Fruit fly (Drosophila melanogaster) whole organism, embryonic: ENCODE results near the gene CG5674.

Experiments used
- Atf6 ChIP-seq: fragments of 200-800 bp; sonication (Bioruptor generic); IDR thresholded peaks from 2 replicates; pipeline ENCODE4 v1.3.6; 2022; ENCODE audit warnings: missing biosample characterization, missing genetic modification characterization
- CG10147 ChIP-seq: fragments of 200-800 bp; sonication (Bioruptor generic); optimal IDR thresholded peaks from 2 replicates; lab custom pipeline; 2019; ENCODE audit warnings: missing biosample characterization, mild to moderate bottlenecking, missing genetic modification characterization, moderate library complexity
- CG11247 ChIP-seq: fragments of 200-800 bp; sonication (Bioruptor generic); IDR thresholded peaks from 2 replicates; pipeline ENCODE4 v1.3.6; 2022; ENCODE audit warnings: missing biosample characterization, missing genetic modification characterization
- CG11696 ChIP-seq: fragments of 200-800 bp; sonication (Bioruptor generic); IDR thresholded peaks from 2 replicates; pipeline ENCODE4 v1.3.6; 2022; ENCODE audit warnings: missing biosample characterization, missing genetic modification characterization
- CG12071 ChIP-seq: fragments of 200-800 bp; sonication (Bioruptor generic); optimal IDR thresholded peaks from 3 replicates; lab custom pipeline; 2018; ENCODE audit warnings: missing biosample characterization, mild to moderate bottlenecking, missing genetic modification characterization
- CG12219 ChIP-seq: fragments of 200-800 bp; sonication (Bioruptor generic); optimal IDR thresholded peaks from 3 replicates; lab custom pipeline; 2018; ENCODE audit warnings: missing biosample characterization, mild to moderate bottlenecking, missing genetic modification characterization
- CG12236 ChIP-seq: fragments of 200-800 bp; sonication (Bioruptor generic); optimal IDR thresholded peaks from 2 replicates; lab custom pipeline; 2016; ENCODE audit warnings: missing biosample characterization, missing genetic modification characterization
- CG14860 ChIP-seq: fragments of 200-800 bp; sonication (Bioruptor generic); IDR thresholded peaks from 3 replicates; pipeline ENCODE4 v1.3.6; 2022; ENCODE audit warnings: missing biosample characterization, missing genetic modification characterization; ENCODE audit not compliant: partially characterized antibody
- CG15514 ChIP-seq: fragments of 200-800 bp; sonication (Bioruptor generic); optimal IDR thresholded peaks from 3 replicates; lab custom pipeline; 2017; ENCODE audit warnings: missing biosample characterization, missing genetic modification characterization, mild to moderate bottlenecking, moderate library complexity, missing genetic modification reagents
- CG16813 ChIP-seq: fragments of 200-800 bp; sonication (Bioruptor generic); IDR thresholded peaks from 3 replicates; pipeline ENCODE4 v1.3.6; 2022; ENCODE audit warnings: missing biosample characterization, missing genetic modification characterization; ENCODE audit not compliant: partially characterized antibody
- CG17328 ChIP-seq: fragments of 200-800 bp; sonication (Bioruptor generic); IDR thresholded peaks from 2 replicates; pipeline ENCODE4 v1.3.6; 2022; ENCODE audit warnings: missing biosample characterization, missing genetic modification characterization
- CG2678 ChIP-seq: fragments of 200-800 bp; sonication (Bioruptor generic); optimal IDR thresholded peaks from 3 replicates; lab custom pipeline; 2019; ENCODE audit warnings: missing biosample characterization, mild to moderate bottlenecking, missing genetic modification characterization, moderate library complexity
- CG31388 ChIP-seq: fragments of 200-800 bp; sonication (Bioruptor generic); optimal IDR thresholded peaks from 2 replicates; lab custom pipeline; 2016; ENCODE audit warnings: missing biosample characterization, missing genetic modification characterization
- CG32772 ChIP-seq: fragments of 200-800 bp; sonication (Bioruptor generic); IDR thresholded peaks from 2 replicates; pipeline ENCODE4 v1.3.6; 2022; ENCODE audit warnings: missing biosample characterization, missing genetic modification characterization
- CG34376 ChIP-seq: fragments of 200-800 bp; sonication (Bioruptor generic); optimal IDR thresholded peaks from 2 replicates; lab custom pipeline; 2018; ENCODE audit warnings: missing biosample characterization, mild to moderate bottlenecking, missing genetic modification characterization
- CG4282 ChIP-seq: fragments of 200-800 bp; sonication (Bioruptor generic); optimal IDR thresholded peaks from 2 replicates; lab custom pipeline; 2016; ENCODE audit warnings: missing biosample characterization, missing genetic modification characterization
- CG4820 ChIP-seq: fragments of 200-800 bp; sonication (Bioruptor generic); optimal IDR thresholded peaks from 3 replicates; lab custom pipeline; 2016; ENCODE audit warnings: missing biosample characterization, missing genetic modification characterization
- CG6654 ChIP-seq: fragments of 200-800 bp; sonication (Bioruptor generic); optimal IDR thresholded peaks from 2 replicates; lab custom pipeline; 2017; ENCODE audit warnings: missing biosample characterization, mild to moderate bottlenecking, missing genetic modification characterization
- CG7745 ChIP-seq: fragments of 200-800 bp; sonication (Bioruptor generic); optimal IDR thresholded peaks from 2 replicates; lab custom pipeline; 2018; ENCODE audit warnings: missing biosample characterization, mild to moderate bottlenecking, missing genetic modification characterization, moderate library complexity
- CG7987 ChIP-seq: fragments of 200-800 bp; sonication (Bioruptor generic); optimal IDR thresholded peaks from 2 replicates; lab custom pipeline; 2018; ENCODE audit warnings: missing biosample characterization, mild to moderate bottlenecking, missing genetic modification characterization, moderate library complexity
- D ChIP-seq, 2 experiments: fragments of 200-800 bp in 1 of 2; fragments of >200 bp in 1 of 2; sonication (Bioruptor generic) in 1 of 2; optimal IDR thresholded peaks; 2 replicates in 1 of 2; 3 replicates in 1 of 2; lab custom pipeline; 2017; ENCODE audit warnings: mild to moderate bottlenecking in 1 of 2, missing biosample characterization in 1 of 2, missing genetic modification characterization in 1 of 2, missing genetic modification reagents in 1 of 2
- Deaf1 ChIP-seq: fragments of 200-800 bp; optimal IDR thresholded peaks from 3 replicates; lab custom pipeline; 2019; ENCODE audit warnings: missing biosample characterization, mild to moderate bottlenecking, missing genetic modification characterization, moderate library complexity
- Doc3 ChIP-seq: fragments of 200-800 bp; sonication (Bioruptor generic); IDR thresholded peaks from 3 replicates; pipeline ENCODE4 v1.3.6; 2022; ENCODE audit warnings: missing biosample characterization, missing genetic modification characterization; ENCODE audit not compliant: partially characterized antibody
- Gug ChIP-seq: fragments of 200-800 bp; sonication (Bioruptor generic); IDR thresholded peaks from 4 replicates; pipeline ENCODE4 v1.3.6; 2022; ENCODE audit warnings: missing biosample characterization, missing genetic modification characterization
- Hey ChIP-seq: fragments of 200-800 bp; sonication (Bioruptor generic); optimal IDR thresholded peaks from 3 replicates; lab custom pipeline; 2018; ENCODE audit warnings: missing biosample characterization, mild to moderate bottlenecking, missing genetic modification characterization
- Hmx ChIP-seq: fragments of 200-800 bp; sonication (Bioruptor generic); optimal IDR thresholded peaks from 2 replicates; lab custom pipeline; 2016; ENCODE audit warnings: missing biosample characterization, missing genetic modification characterization
- Jarid2 ChIP-seq: fragments of 200-800 bp; sonication (Bioruptor generic); optimal IDR thresholded peaks from 3 replicates; lab custom pipeline; 2017; ENCODE audit warnings: mild to moderate bottlenecking, missing biosample characterization, missing genetic modification reagents, missing genetic modification characterization
- Mad ChIP-seq: fragments of 200-800 bp; sonication (Bioruptor generic); optimal IDR thresholded peaks from 2 replicates; lab custom pipeline; 2016; ENCODE audit warnings: missing biosample characterization, missing genetic modification characterization
- Optix ChIP-seq: fragments of 200-800 bp; sonication (Bioruptor generic); IDR thresholded peaks from 3 replicates; pipeline ENCODE4 v1.3.6; 2022; ENCODE audit warnings: missing biosample characterization, missing genetic modification characterization
- Sry-β ChIP-seq: fragments of 200-800 bp; sonication (Bioruptor generic); optimal IDR thresholded peaks from 2 replicates; lab custom pipeline; 2018; ENCODE audit warnings: missing biosample characterization, mild to moderate bottlenecking, missing genetic modification characterization, moderate library complexity
- Ssrp ChIP-seq: fragments of 200-800 bp; sonication (Bioruptor generic); optimal IDR thresholded peaks from 2 replicates; lab custom pipeline; 2018; ENCODE audit warnings: missing biosample characterization, mild to moderate bottlenecking, missing genetic modification characterization, moderate library complexity
- bowl ChIP-seq: fragments of 200-800 bp; sonication (Bioruptor generic); IDR thresholded peaks from 2 replicates; pipeline ENCODE4 v1.3.6; 2022; ENCODE audit warnings: missing biosample characterization, missing genetic modification characterization
- chif ChIP-seq, 2 experiments: fragments of 200-800 bp; sonication (Bioruptor generic); optimal IDR thresholded peaks; 3 replicates each; lab custom pipeline; 2016; ENCODE audit warnings: missing biosample characterization in 2 of 2, missing genetic modification characterization in 2 of 2
- ci ChIP-seq: fragments of 200-800 bp; sonication (Bioruptor generic); IDR thresholded peaks from 3 replicates; pipeline ENCODE4 v1.3.6; 2022; ENCODE audit warnings: missing biosample characterization, missing genetic modification characterization
- corto ChIP-seq: fragments of 200-800 bp; sonication (Bioruptor generic); optimal IDR thresholded peaks from 2 replicates; lab custom pipeline; 2016; ENCODE audit warnings: missing biosample characterization, mild to moderate bottlenecking, missing genetic modification characterization, moderate library complexity
- disco-r ChIP-seq: fragments of 200-800 bp; sonication (Bioruptor generic); optimal IDR thresholded peaks from 2 replicates; lab custom pipeline; 2016; ENCODE audit warnings: missing biosample characterization, missing genetic modification characterization
- dmrt99B ChIP-seq: fragments of 200-800 bp; sonication (Bioruptor generic); optimal IDR thresholded peaks from 2 replicates; lab custom pipeline; 2018; ENCODE audit warnings: missing biosample characterization, mild to moderate bottlenecking, missing genetic modification characterization, moderate library complexity
- exex ChIP-seq: fragments of 200-800 bp; sonication (Bioruptor generic); optimal IDR thresholded peaks from 4 replicates; lab custom pipeline; 2018; ENCODE audit warnings: missing biosample characterization, mild to moderate bottlenecking, missing genetic modification characterization, moderate library complexity
- grn ChIP-seq: fragments of 200-800 bp; sonication (Bioruptor generic); optimal IDR thresholded peaks from 3 replicates; lab custom pipeline; 2017; ENCODE audit warnings: missing biosample characterization, missing genetic modification characterization
- hbn ChIP-seq: fragments of 200-800 bp; sonication (Bioruptor generic); IDR thresholded peaks from 2 replicates; pipeline ENCODE4 v1.3.6; 2022; ENCODE audit warnings: missing biosample characterization, missing genetic modification characterization; ENCODE audit not compliant: partially characterized antibody
- hkb ChIP-seq, 2 experiments: fragments of 200-800 bp in 1 of 2; fragments of >200 bp in 1 of 2; sonication (Bioruptor generic) in 1 of 2; IDR thresholded peaks in 1 of 2; optimal IDR thresholded peaks in 1 of 2; 2 replicates each; pipeline versions ENCODE4 v1.3.6 to Lab custom; 2017 to 2022; ENCODE audit warnings: missing biosample characterization in 1 of 2, missing genetic modification characterization in 1 of 2
- hth ChIP-seq: fragments of >200 bp; optimal IDR thresholded peaks from 2 replicates; lab custom pipeline; 2017; ENCODE audit warnings: inconsistent platforms
- kni ChIP-seq: fragments of 200-800 bp; sonication (Bioruptor generic); optimal IDR thresholded peaks from 3 replicates; lab custom pipeline; 2017; ENCODE audit warnings: mild to moderate bottlenecking, missing biosample characterization, missing genetic modification reagents, missing genetic modification characterization
- lilli ChIP-seq: fragments of 200-800 bp; sonication (Bioruptor generic); optimal IDR thresholded peaks from 3 replicates; lab custom pipeline; 2016; ENCODE audit warnings: missing biosample characterization, missing genetic modification characterization
- maf-S ChIP-seq: fragments of 200-800 bp; sonication (Bioruptor generic); optimal IDR thresholded peaks from 2 replicates; lab custom pipeline; 2016; ENCODE audit warnings: missing biosample characterization, missing genetic modification characterization
- onecut ChIP-seq: fragments of 200-800 bp; sonication (Bioruptor generic); IDR thresholded peaks from 2 replicates; pipeline ENCODE4 v1.3.6; 2022; ENCODE audit warnings: missing biosample characterization, missing genetic modification characterization
- ro ChIP-seq: fragments of 200-800 bp; sonication (Bioruptor generic); IDR thresholded peaks from 2 replicates; pipeline ENCODE4 v1.3.6; 2022; ENCODE audit warnings: missing biosample characterization, missing genetic modification characterization
- sd ChIP-seq: fragments of 200-800 bp; sonication (Bioruptor generic); optimal IDR thresholded peaks from 3 replicates; lab custom pipeline; 2018; ENCODE audit warnings: missing biosample characterization, mild to moderate bottlenecking, missing genetic modification characterization, moderate library complexity
- seq ChIP-seq: fragments of 200-800 bp; sonication (Bioruptor generic); IDR thresholded peaks from 2 replicates; pipeline ENCODE4 v1.3.6; 2022; ENCODE audit warnings: missing biosample characterization, missing genetic modification characterization
- toy ChIP-seq: fragments of 200-800 bp; sonication (Bioruptor generic); IDR thresholded peaks from 2 replicates; pipeline ENCODE4 v1.3.6; 2022; ENCODE audit warnings: missing biosample characterization, missing genetic modification characterization
- vvl ChIP-seq: fragments of 200-800 bp; sonication (Bioruptor generic); IDR thresholded peaks from 2 replicates; pipeline ENCODE4 v1.3.6; 2022; ENCODE audit warnings: missing biosample characterization, missing genetic modification characterization

The CG5674 gene

dm6 chr2L:17921527-17921926 is 41.7 kb upstream of the CG5674 start (continued):
- TF ChIP-seq CG7745 (no peak), CG4282 (GFP tag; lab: Kevin White, UChicago) (no peak), chif (GFP tag; optimal IDR thresholded peaks at IDR 0.05; lab: Kevin White, UChicago) (no peak), ro (no peak), hbn (GFP tag; lab: Robert Waterston, UW) (no peak), kni (GFP tag; lab: Kevin White, UChicago) (no peak), CG12219 (GFP tag; lab: Kevin White, UChicago) (no peak), CG34376 (GFP tag; lab: Kevin White, UChicago) (no peak), CG2678 (tag; lab: Kevin White, UChicago) (peak; percentile 59), CG31388 (no peak), hth (lab: Kevin White, UChicago) (no peak), Ssrp (tag; lab: Kevin White, UChicago) (no peak), vvl (no peak), Optix (GFP tag; lab: Robert Waterston, UW) (no peak), toy (GFP tag; lab: Robert Waterston, UW) (no peak), hkb (optimal IDR thresholded peaks at IDR 0.05; lab: Kevin White, UChicago) (no peak), hkb (GFP tag; IDR thresholded peaks at IDR 0.05; lab: Robert Waterston, UW) (no peak), CG7987 (GFP tag; lab: Kevin White, UChicago) (no peak), CG12071 (GFP tag; lab: Kevin White, UChicago) (no peak), Mad (GFP tag; lab: Kevin White, UChicago) (no peak), CG11696 (GFP tag; lab: Robert Waterston, UW) (no peak), Doc3 (GFP tag; lab: Robert Waterston, UW) (no peak), dmrt99B (peak; percentile 51), Atf6 (GFP tag; lab: Robert Waterston, UW) (no peak), Gug (GFP tag; lab: Robert Waterston, UW) (no peak), CG4820 (GFP tag; lab: Kevin White, UChicago) (no peak), CG12236 (GFP tag; lab: Kevin White, UChicago) (no peak), corto (GFP tag; lab: Kevin White, UChicago) (no peak), CG14860 (no peak), onecut (GFP tag; lab: Robert Waterston, UW) (peak; percentile 37; the same call in 1 of the 2 replicates), D (optimal IDR thresholded peaks at IDR 0.05; lab: Kevin White, UChicago) (no peak), D (GFP tag; optimal IDR thresholded peaks at IDR 0.05; lab: Kevin White, UChicago) (no peak), ci (GFP tag; lab: Robert Waterston, UW) (no peak), Hmx (GFP tag; lab: Kevin White, UChicago) (no peak), Hey (tag; lab: Kevin White, UChicago) (no peak), CG10147 (GFP tag; lab: Kevin White, UChicago) (no peak), Jarid2 (GFP tag; lab: Kevin White, UChicago) (no peak), lilli (GFP tag; lab: Kevin White, UChicago) (no peak), CG17328 (GFP tag; lab: Robert Waterston, UW) (no peak), grn (GFP tag; lab: Kevin White, UChicago) (no peak), Sry-β (no peak), bowl (GFP tag; lab: Robert Waterston, UW) (no peak), CG15514 (GFP tag; lab: Kevin White, UChicago) (no peak), sd (tag; lab: Kevin White, UChicago) (no peak), disco-r (GFP tag; lab: Kevin White, UChicago) (no peak), Deaf1 (tag; lab: Kevin White, UChicago) (no peak), exex (tag; lab: Kevin White, UChicago) (no peak), seq (no peak), maf-S (no peak), CG16813 (GFP tag; lab: Robert Waterston, UW) (no peak), CG32772 (no peak), CG11247 (GFP tag; lab: Robert Waterston, UW) (no peak), CG6654 (GFP tag; lab: Kevin White, UChicago) (no peak)
